Fruit fly (Drosophila melanogaster) whole organism, embryonic: ENCODE measurements around the gene CG43077.

Experiments
- Awh ChIP-seq: fragments of 200-800 bp; sonication (Bioruptor generic); IDR thresholded peaks from 2 replicates; pipeline ENCODE4, ENCODE4 v1.3.6; 2022; ENCODE audit warnings: missing biosample characterization, missing genetic modification characterization
- BtbVII ChIP-seq: fragments of 200-800 bp; sonication (Bioruptor generic); optimal IDR thresholded peaks from 3 replicates; lab custom pipeline; 2017; ENCODE audit warnings: missing biosample characterization, mild to moderate bottlenecking, missing genetic modification characterization
- CG10267 ChIP-seq: fragments of 200-800 bp; sonication (Bioruptor generic); optimal IDR thresholded peaks from 2 replicates; lab custom pipeline; 2018; ENCODE audit warnings: missing biosample characterization, mild to moderate bottlenecking, missing genetic modification characterization, moderate library complexity
- CG10321 ChIP-seq: fragments of 200-800 bp; sonication (Bioruptor generic); IDR thresholded peaks from 2 replicates; pipeline ENCODE4 v1.3.6; 2022; ENCODE audit warnings: missing biosample characterization, missing genetic modification characterization
- CG10565 ChIP-seq: fragments of 200-800 bp; sonication (Bioruptor generic); optimal IDR thresholded peaks from 3 replicates; lab custom pipeline; 2016; ENCODE audit warnings: missing biosample characterization, mild to moderate bottlenecking, missing genetic modification characterization
- CG10959 ChIP-seq: fragments of 200-800 bp; sonication (Bioruptor generic); IDR thresholded peaks from 2 replicates; pipeline ENCODE4 v1.3.6; 2022; ENCODE audit warnings: missing biosample characterization, missing genetic modification characterization
- CG11560 ChIP-seq: fragments of 200-800 bp; sonication (Bioruptor generic); IDR thresholded peaks from 3 replicates; pipeline ENCODE4 v1.3.6; 2022; ENCODE audit warnings: missing biosample characterization, missing genetic modification characterization
- CG1603 ChIP-seq: fragments of 200-800 bp; sonication (Bioruptor generic); optimal IDR thresholded peaks from 2 replicates; lab custom pipeline; 2019; ENCODE audit warnings: missing biosample characterization, mild to moderate bottlenecking, missing genetic modification characterization, moderate library complexity
- CG16779 ChIP-seq: fragments of 200-800 bp; sonication (Bioruptor generic); IDR thresholded peaks from 2 replicates; pipeline ENCODE4 v1.3.6; 2022; ENCODE audit warnings: missing biosample characterization, missing genetic modification characterization
- CG16815 ChIP-seq: fragments of 200-800 bp; sonication (Bioruptor generic); optimal IDR thresholded peaks from 3 replicates; lab custom pipeline; 2017; ENCODE audit warnings: missing biosample characterization, mild to moderate bottlenecking, missing genetic modification characterization
- CG17829 ChIP-seq: fragments of 200-800 bp; optimal IDR thresholded peaks from 2 replicates; lab custom pipeline; 2019; ENCODE audit warnings: missing biosample characterization, mild to moderate bottlenecking, missing genetic modification characterization, moderate library complexity
- CG3407 ChIP-seq: fragments of 200-800 bp; sonication (Bioruptor generic); optimal IDR thresholded peaks from 2 replicates; lab custom pipeline; 2018; ENCODE audit warnings: missing biosample characterization, mild to moderate bottlenecking, missing genetic modification characterization
- CG4282 ChIP-seq: fragments of 200-800 bp; sonication (Bioruptor generic); optimal IDR thresholded peaks from 2 replicates; lab custom pipeline; 2016; ENCODE audit warnings: missing biosample characterization, missing genetic modification characterization
- CG4730 ChIP-seq: fragments of 200-800 bp; sonication (Bioruptor generic); IDR thresholded peaks from 2 replicates; pipeline ENCODE4 v1.3.6; 2022; ENCODE audit warnings: missing biosample characterization, missing genetic modification characterization
- CG6813 ChIP-seq: fragments of 200-800 bp; sonication (Bioruptor generic); optimal IDR thresholded peaks from 2 replicates; lab custom pipeline; 2017; ENCODE audit warnings: missing biosample characterization, missing genetic modification characterization, mild to moderate bottlenecking, moderate library complexity, missing genetic modification reagents
- CG6854 ChIP-seq: fragments of 200-800 bp; sonication (Bioruptor generic); optimal IDR thresholded peaks from 3 replicates; lab custom pipeline; 2017; ENCODE audit warnings: missing biosample characterization, mild to moderate bottlenecking, missing genetic modification characterization
- CG7372 ChIP-seq: fragments of 200-800 bp; sonication (Bioruptor generic); IDR thresholded peaks from 2 replicates; pipeline ENCODE4 v1.3.6; 2022; ENCODE audit warnings: missing biosample characterization, missing genetic modification characterization
- CG7839 ChIP-seq: fragments of 200-800 bp; sonication (Bioruptor generic); optimal IDR thresholded peaks from 3 replicates; lab custom pipeline; 2018; ENCODE audit warnings: missing biosample characterization, mild to moderate bottlenecking, missing genetic modification characterization, moderate library complexity
- CG8388 ChIP-seq: fragments of 200-800 bp; sonication (Bioruptor generic); optimal IDR thresholded peaks from 2 replicates; lab custom pipeline; 2019; ENCODE audit warnings: missing biosample characterization, mild to moderate bottlenecking, missing genetic modification characterization, moderate library complexity
- CG9876 ChIP-seq: fragments of 200-800 bp; sonication (Bioruptor generic); optimal IDR thresholded peaks from 2 replicates; lab custom pipeline; 2016; ENCODE audit warnings: missing biosample characterization, missing genetic modification characterization
- CrebB ChIP-seq: fragments of 200-800 bp; sonication (Bioruptor generic); optimal IDR thresholded peaks from 3 replicates; lab custom pipeline; 2018; ENCODE audit warnings: missing biosample characterization, mild to moderate bottlenecking, missing genetic modification characterization
- D ChIP-seq, 2 experiments: fragments of 200-800 bp in 1 of 2; fragments of >200 bp in 1 of 2; sonication (Bioruptor generic) in 1 of 2; optimal IDR thresholded peaks; 2 replicates in 1 of 2; 3 replicates in 1 of 2; lab custom pipeline; 2017; ENCODE audit warnings: mild to moderate bottlenecking in 1 of 2, missing biosample characterization in 1 of 2, missing genetic modification characterization in 1 of 2, missing genetic modification reagents in 1 of 2
- Gsc ChIP-seq: fragments of 200-800 bp; sonication (Bioruptor generic); IDR thresholded peaks from 2 replicates; pipeline ENCODE4 v1.3.6; 2022; ENCODE audit warnings: missing biosample characterization, missing genetic modification characterization
- HHEX ChIP-seq: fragments of 200-800 bp; sonication (Bioruptor generic); optimal IDR thresholded peaks from 3 replicates; lab custom pipeline; 2017; ENCODE audit warnings: missing biosample characterization, mild to moderate bottlenecking, missing genetic modification characterization, missing genetic modification reagents
- HLHmδ ChIP-seq: fragments of 200-800 bp; sonication (Bioruptor generic); optimal IDR thresholded peaks from 2 replicates; lab custom pipeline; 2018; ENCODE audit warnings: missing biosample characterization, mild to moderate bottlenecking, missing genetic modification characterization, moderate library complexity
- Hey ChIP-seq: fragments of 200-800 bp; sonication (Bioruptor generic); optimal IDR thresholded peaks from 3 replicates; lab custom pipeline; 2018; ENCODE audit warnings: missing biosample characterization, mild to moderate bottlenecking, missing genetic modification characterization
- HmgZ ChIP-seq: fragments of 200-800 bp; sonication (Bioruptor generic); optimal IDR thresholded peaks from 2 replicates; lab custom pipeline; 2018; ENCODE audit warnings: missing biosample characterization, mild to moderate bottlenecking, missing genetic modification characterization
- Max ChIP-seq: fragments of 200-800 bp; sonication (Bioruptor generic); optimal IDR thresholded peaks from 2 replicates; lab custom pipeline; 2016; ENCODE audit warnings: missing biosample characterization, mild to moderate bottlenecking, missing genetic modification characterization
- Mes4 ChIP-seq: fragments of 200-800 bp; sonication (Bioruptor generic); optimal IDR thresholded peaks from 2 replicates; lab custom pipeline; 2016; ENCODE audit warnings: missing biosample characterization, missing genetic modification characterization
- Optix ChIP-seq: fragments of 200-800 bp; sonication (Bioruptor generic); IDR thresholded peaks from 3 replicates; pipeline ENCODE4 v1.3.6; 2022; ENCODE audit warnings: missing biosample characterization, missing genetic modification characterization
- Rfx ChIP-seq: fragments of 200-800 bp; sonication (Bioruptor generic); IDR thresholded peaks from 2 replicates; pipeline ENCODE4 v1.3.6; 2022; ENCODE audit warnings: missing biosample characterization, missing genetic modification characterization
- Scr ChIP-seq: fragments of 200-800 bp; sonication (Bioruptor generic); IDR thresholded peaks from 2 replicates; pipeline ENCODE4 v1.3.6; 2022; ENCODE audit warnings: missing biosample characterization, missing genetic modification characterization; ENCODE audit not compliant: partially characterized antibody
- Ssrp ChIP-seq: fragments of 200-800 bp; sonication (Bioruptor generic); optimal IDR thresholded peaks from 2 replicates; lab custom pipeline; 2018; ENCODE audit warnings: missing biosample characterization, mild to moderate bottlenecking, missing genetic modification characterization, moderate library complexity
- TFAM ChIP-seq: fragments of 200-800 bp; sonication (Bioruptor generic); optimal IDR thresholded peaks from 2 replicates; lab custom pipeline; 2017; ENCODE audit warnings: missing biosample characterization, missing genetic modification characterization, inconsistent platforms
- cato ChIP-seq: fragments of 200-800 bp; sonication (Bioruptor generic); optimal IDR thresholded peaks from 2 replicates; lab custom pipeline; 2016; ENCODE audit warnings: missing biosample characterization, missing genetic modification characterization, borderline replicate concordance
- corto ChIP-seq: fragments of 200-800 bp; sonication (Bioruptor generic); optimal IDR thresholded peaks from 2 replicates; lab custom pipeline; 2016; ENCODE audit warnings: missing biosample characterization, mild to moderate bottlenecking, missing genetic modification characterization, moderate library complexity
- fu2 ChIP-seq: fragments of 200-800 bp; sonication (Bioruptor generic); optimal IDR thresholded peaks from 2 replicates; lab custom pipeline; 2016; ENCODE audit warnings: missing biosample characterization, missing genetic modification characterization
- jing ChIP-seq: fragments of 200-800 bp; sonication (Bioruptor generic); optimal IDR thresholded peaks from 2 replicates; lab custom pipeline; 2018; ENCODE audit warnings: missing biosample characterization, mild to moderate bottlenecking, missing genetic modification characterization
- lbe ChIP-seq: fragments of 200-800 bp; sonication (Bioruptor generic); optimal IDR thresholded peaks from 2 replicates; lab custom pipeline; 2016; ENCODE audit warnings: missing biosample characterization, mild to moderate bottlenecking, missing genetic modification characterization
- lmd ChIP-seq: fragments of 200-800 bp; sonication (Bioruptor generic); IDR thresholded peaks from 2 replicates; pipeline ENCODE4 v1.3.6; 2022; ENCODE audit warnings: missing biosample characterization, missing genetic modification characterization
- oc ChIP-seq: fragments of 200-800 bp; sonication (Bioruptor generic); optimal IDR thresholded peaks from 2 replicates; lab custom pipeline; 2018; ENCODE audit warnings: missing biosample characterization, mild to moderate bottlenecking, missing genetic modification characterization, moderate library complexity
- pb ChIP-seq: fragments of 200-800 bp; sonication (Bioruptor generic); optimal IDR thresholded peaks from 3 replicates; lab custom pipeline; 2016; ENCODE audit warnings: missing biosample characterization, missing genetic modification characterization
- pzg ChIP-seq: fragments of 200-800 bp; sonication (Bioruptor generic); optimal IDR thresholded peaks from 3 replicates; lab custom pipeline; 2018; ENCODE audit warnings: missing biosample characterization, mild to moderate bottlenecking, missing genetic modification characterization, moderate library complexity
- ro ChIP-seq: fragments of 200-800 bp; sonication (Bioruptor generic); IDR thresholded peaks from 2 replicates; pipeline ENCODE4 v1.3.6; 2022; ENCODE audit warnings: missing biosample characterization, missing genetic modification characterization
- trh ChIP-seq: fragments of 200-800 bp; sonication (Bioruptor generic); optimal IDR thresholded peaks from 2 replicates; lab custom pipeline; 2016; ENCODE audit warnings: missing biosample characterization, missing genetic modification characterization
- twi ChIP-seq: fragments of 200-800 bp; optimal IDR thresholded peaks from 2 replicates; lab custom pipeline; 2019; ENCODE audit warnings: missing biosample characterization, mild to moderate bottlenecking, missing genetic modification characterization, moderate library complexity
- z ChIP-seq: fragments of 200-800 bp; sonication (Bioruptor generic); IDR thresholded peaks from 3 replicates; pipeline ENCODE4 v1.3.6; 2022; ENCODE audit warnings: missing biosample characterization, missing genetic modification characterization
- zf30C ChIP-seq: fragments of 200-800 bp; sonication (Bioruptor generic); optimal IDR thresholded peaks from 3 replicates; lab custom pipeline; 2018; ENCODE audit warnings: missing biosample characterization, mild to moderate bottlenecking, missing genetic modification characterization

CG43077 gene

DNA sequence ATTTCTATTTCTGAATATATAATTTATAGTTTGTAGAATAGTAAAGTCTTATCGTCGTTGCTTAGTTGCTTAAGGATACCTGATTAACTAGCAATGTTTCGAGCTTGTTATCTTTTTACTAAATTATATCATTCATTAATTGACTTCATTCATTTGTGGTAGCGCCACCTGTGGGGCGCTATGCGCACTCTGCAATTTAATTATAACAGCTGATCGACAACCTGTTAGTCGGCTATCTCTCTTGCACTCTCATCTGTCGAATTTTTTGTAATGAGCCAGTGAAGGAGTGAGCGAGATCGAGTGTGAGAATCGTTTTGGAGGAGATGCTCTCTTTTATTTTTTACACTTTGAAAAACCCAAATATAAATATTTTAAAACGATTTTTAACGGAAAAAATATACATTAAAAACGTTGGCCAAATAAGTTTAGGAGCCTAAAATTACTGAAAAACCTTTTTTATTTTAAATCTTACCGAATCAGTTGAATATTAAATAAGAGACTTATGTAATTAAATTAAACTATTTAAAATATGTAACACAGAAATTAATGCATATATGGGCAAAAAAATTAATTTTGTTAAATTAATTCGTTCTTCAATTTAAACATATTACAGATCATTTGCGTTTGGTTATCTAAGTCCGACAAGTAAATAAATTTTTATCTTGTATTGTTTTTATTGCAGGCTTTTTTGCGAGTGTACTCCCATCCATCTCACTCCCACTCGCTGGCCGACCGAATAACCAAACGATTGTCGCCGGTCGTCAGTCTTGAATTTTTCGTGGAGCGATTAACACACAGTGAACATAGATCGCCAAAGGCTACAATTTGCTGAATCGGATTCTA lies 23.0 kb upstream of the CG43077 start, which contains the start of the genes CG16700 and CG4991 (continued):
- TF ChIP-seq trh (peak; percentile 12), z (GFP tag; lab: Robert Waterston, UW) (no peak), CG8388 (GFP tag; lab: Kevin White, UChicago) (peak; percentile 77), jing (no peak), corto (no peak), Mes4 (GFP tag; lab: Kevin White, UChicago) (no peak), CG4282 (GFP tag; lab: Kevin White, UChicago) (no peak), cato (GFP tag; lab: Kevin White, UChicago) (no peak), Ssrp (tag; lab: Kevin White, UChicago) (peak; percentile 85), pb (GFP tag; lab: Kevin White, UChicago) (no peak), pzg (GFP tag; lab: Kevin White, UChicago) (no peak), CG17829 (tag; lab: Kevin White, UChicago) (peak; percentile 90), Max (no peak), CG6813 (GFP tag; lab: Kevin White, UChicago) (peak; percentile 66), CG10321 (GFP tag; lab: Robert Waterston, UW) (no peak; the same call in 1 of the 2 replicates), CG16815 (GFP tag; lab: Kevin White, UChicago) (peak; percentile 73), CG16779 (no peak), CG11560 (tag; lab: Robert Waterston, UW) (0 out of 3 replicates have a peak, but pooled peaks have one; percentile 44), CG10267 (tag; lab: Kevin White, UChicago) (peak; percentile 79), Hey (tag; lab: Kevin White, UChicago) (no peak), HmgZ (peak; percentile 3), twi (peak; percentile 69), lmd (GFP tag; lab: Robert Waterston, UW) (peak; percentile 85), fu2 (GFP tag; lab: Kevin White, UChicago) (no peak), ro (peak; percentile 39; the same call in 1 of the 2 replicates), CrebB (no peak), CG7372 (peak; percentile 67), Rfx (peak; percentile 82), lbe (no peak), D (optimal IDR thresholded peaks at IDR 0.05; lab: Kevin White, UChicago) (no peak), D (GFP tag; optimal IDR thresholded peaks at IDR 0.05; lab: Kevin White, UChicago) (peak; percentile 75), oc (tag; lab: Kevin White, UChicago) (peak; percentile 38), CG6854 (GFP tag; lab: Kevin White, UChicago) (peak; percentile 72), TFAM (GFP tag; lab: Kevin White, UChicago) (no peak), CG3407 (GFP tag; lab: Kevin White, UChicago) (peak; percentile 51), CG10959 (GFP tag; lab: Robert Waterston, UW) (no peak), zf30C (peak; percentile 86), CG4730 (GFP tag; lab: Robert Waterston, UW) (peak; percentile 37; the same call in 1 of the 2 replicates), CG7839 (tag; lab: Kevin White, UChicago) (peak; percentile 93), CG9876 (no peak), HLHmδ (GFP tag; lab: Kevin White, UChicago) (no peak), CG10565 (GFP tag; lab: Kevin White, UChicago) (no peak), Awh (no peak), BtbVII (peak; percentile 84), Scr (GFP tag; lab: Robert Waterston, UW) (no peak), Optix (GFP tag; lab: Robert Waterston, UW) (no peak), HHEX (GFP tag; lab: Kevin White, UChicago) (peak; percentile 68), Gsc (GFP tag; lab: Robert Waterston, UW) (no peak), CG1603 (no peak)
